Worm (Caenorhabditis elegans) whole organism, L4 larva: ENCODE results near the gene frpr-9.
A peak's percentile ranks its signal among the peaks of the same experiment; 100 is the strongest.

Source experiments
- F10B5.3 ChIP-seq: sonication (generic microtip); optimal IDR thresholded peaks from 2 replicates; lab custom pipeline; 2016; ENCODE audit warnings: mild to moderate bottlenecking, missing genetic modification characterization, missing compliant biosample characterization
- F44E2.7 ChIP-seq: fragments of 200-800 bp; sonication (Bioruptor generic); IDR thresholded peaks from 2 replicates; pipeline ENCODE4 v2.1.2; 2022; ENCODE audit warnings: missing genetic modification characterization, missing compliant biosample characterization
- R02D3.7 ChIP-seq: fragments of 150-350 bp; sonication (generic microtip); optimal IDR thresholded peaks from 3 replicates; lab custom pipeline; 2014; ENCODE audit warnings: missing biosample characterization, missing genetic modification characterization
- Y48G9A.11 ChIP-seq: fragments of 200-800 bp; sonication (Bioruptor generic); IDR thresholded peaks from 2 replicates; pipeline ENCODE4 v1.3.6; 2022; ENCODE audit warnings: missing genetic modification reagents, missing genetic modification characterization, missing compliant biosample characterization
- Y75B8A.6 ChIP-seq: fragments of 200-800 bp; sonication (Bioruptor generic); IDR thresholded peaks from 2 replicates; pipeline ENCODE4 v1.3.6; 2022; ENCODE audit warnings: missing genetic modification reagents, missing genetic modification characterization, missing compliant biosample characterization
- ZK546.5 ChIP-seq, 2 experiments: sonication (generic microtip); optimal IDR thresholded peaks; 2 replicates each; lab custom pipeline; 2017; ENCODE audit warnings: missing biosample characterization in 2 of 2, missing genetic modification characterization in 2 of 2
- aha-1 ChIP-seq: fragments of 150-350 bp; peaks from one replicate; lab custom pipeline; 2014; ENCODE audit warnings: missing biosample characterization, missing genetic modification characterization
- ama-1 ChIP-seq: fragments of 150-350 bp; optimal IDR thresholded peaks from 2 replicates; lab custom pipeline; 2014; ENCODE audit warnings: inconsistent platforms, mixed read lengths
- attf-4 ChIP-seq: sonication (generic microtip); optimal IDR thresholded peaks from 3 replicates; lab custom pipeline; 2017; ENCODE audit warnings: missing biosample characterization, missing genetic modification characterization
- ceh-82 ChIP-seq: sonication (generic microtip); optimal IDR thresholded peaks from 2 replicates; lab custom pipeline; 2017; ENCODE audit warnings: missing biosample characterization, missing genetic modification characterization
- ctbp-1 ChIP-seq: fragments of 200-800 bp; sonication (Bioruptor generic); IDR thresholded peaks from 2 replicates; pipeline ENCODE4 v1.3.6; 2022; ENCODE audit warnings: missing genetic modification reagents, missing genetic modification characterization, missing compliant biosample characterization
- daf-19 ChIP-seq: fragments of 200-800 bp; sonication (Bioruptor generic); conservative IDR thresholded peaks from 2 replicates; pipeline ENCODE4 v1.3.6; 2022; ENCODE audit warnings: missing genetic modification characterization, missing compliant biosample characterization
- dmd-9 ChIP-seq: fragments of 200-800 bp; sonication (Bioruptor generic); IDR thresholded peaks from 2 replicates; pipeline ENCODE4 v1.3.6; 2022; ENCODE audit warnings: missing genetic modification reagents, missing genetic modification characterization, missing compliant biosample characterization
- dpl-1 ChIP-seq: fragments of 150-350 bp; optimal IDR thresholded peaks from 2 replicates; lab custom pipeline; 2014; ENCODE audit warnings: missing biosample characterization, missing genetic modification reagents, missing genetic modification characterization
- duxl-1 ChIP-seq: sonication (generic microtip); optimal IDR thresholded peaks from 2 replicates; lab custom pipeline; 2016; ENCODE audit warnings: mild to moderate bottlenecking, missing genetic modification characterization, moderate library complexity, missing compliant biosample characterization; ENCODE audit not compliant: poor library complexity
- egl-27 ChIP-seq: sonication (generic microtip); optimal IDR thresholded peaks from 3 replicates; lab custom pipeline; 2017; ENCODE audit warnings: missing biosample characterization, missing genetic modification reagents, missing genetic modification characterization
- fkh-10 ChIP-seq: fragments of 150-350 bp; optimal IDR thresholded peaks from 2 replicates; lab custom pipeline; 2014; ENCODE audit warnings: missing biosample characterization, missing genetic modification reagents, missing genetic modification characterization
- fos-1 ChIP-seq: fragments of 150-350 bp; optimal IDR thresholded peaks from 2 replicates; lab custom pipeline; 2014; ENCODE audit warnings: missing biosample characterization, missing genetic modification characterization
- gei-8 ChIP-seq: fragments of 200-800 bp; sonication (Bioruptor generic); optimal IDR thresholded peaks from 2 replicates; lab custom pipeline; 2018; ENCODE audit warnings: mild to moderate bottlenecking, missing genetic modification characterization, missing compliant biosample characterization
- hif-1 ChIP-seq, 2 experiments: sonication (generic microtip); optimal IDR thresholded peaks; 2 replicates each; lab custom pipeline; 2016 to 2017; ENCODE audit warnings: missing compliant biosample characterization in 2 of 2, missing genetic modification characterization in 2 of 2, missing genetic modification reagents in 2 of 2, missing genotype in 2 of 2, mild to moderate bottlenecking in 1 of 2
- hlh-11 ChIP-seq: fragments of 200-800 bp; sonication (Bioruptor generic); optimal IDR thresholded peaks from 2 replicates; lab custom pipeline; 2018; ENCODE audit warnings: mild to moderate bottlenecking, missing genetic modification characterization, missing compliant biosample characterization
- lin-1 ChIP-seq: fragments of 200-800 bp; sonication (Bioruptor generic); IDR thresholded peaks from 2 replicates; pipeline ENCODE4 v1.3.6; 2022; ENCODE audit warnings: missing genetic modification reagents, missing genetic modification characterization, missing compliant biosample characterization
- lin-15B ChIP-seq: fragments of 150-350 bp; sonication (generic microtip); optimal IDR thresholded peaks from 3 replicates; lab custom pipeline; 2014; ENCODE audit warnings: missing biosample characterization, missing genetic modification characterization
- lin-29 ChIP-seq: fragments of 200-800 bp; sonication (Bioruptor generic); IDR thresholded peaks from 2 replicates; pipeline ENCODE4 v1.3.6; 2022; ENCODE audit warnings: missing genetic modification reagents, missing genetic modification characterization, missing compliant biosample characterization
- lin-39 ChIP-seq: fragments of 150-350 bp; optimal IDR thresholded peaks from 2 replicates; lab custom pipeline; 2014; ENCODE audit warnings: missing biosample characterization, missing genetic modification reagents, missing genetic modification characterization
- lir-3 ChIP-seq: sonication (generic microtip); optimal IDR thresholded peaks from 2 replicates; lab custom pipeline; 2016; ENCODE audit warnings: mild to moderate bottlenecking, missing genetic modification characterization, missing compliant biosample characterization
- mdt-29 ChIP-seq: fragments of 200-800 bp; sonication (Bioruptor generic); IDR thresholded peaks from 2 replicates; pipeline ENCODE4 v1.3.6; 2022; ENCODE audit warnings: missing genetic modification reagents, missing genetic modification characterization, missing compliant biosample characterization
- mep-1 ChIP-seq: fragments of 150-350 bp; sonication (generic microtip); optimal IDR thresholded peaks from 3 replicates; lab custom pipeline; 2014; ENCODE audit warnings: missing biosample characterization, missing genetic modification characterization
- mes-2 ChIP-seq: sonication (generic microtip); optimal IDR thresholded peaks from 2 replicates; lab custom pipeline; 2016; ENCODE audit warnings: missing genotype, mild to moderate bottlenecking, missing genetic modification characterization, missing compliant biosample characterization; ENCODE audit not compliant: poor library complexity, severe bottlenecking
- mxl-2 ChIP-seq: fragments of 200-800 bp; sonication (Bioruptor generic); conservative IDR thresholded peaks from 2 replicates; pipeline ENCODE4 v1.3.6; 2022; ENCODE audit warnings: missing genetic modification reagents, missing genetic modification characterization, missing compliant biosample characterization
- nhr-10 ChIP-seq: fragments of 150-350 bp; optimal IDR thresholded peaks from 2 replicates; lab custom pipeline; 2014; ENCODE audit warnings: missing biosample characterization, missing genetic modification characterization
- nhr-237 ChIP-seq: sonication (generic microtip); optimal IDR thresholded peaks from 2 replicates; lab custom pipeline; 2017; ENCODE audit warnings: missing biosample characterization, missing genetic modification characterization
- nhr-28 ChIP-seq: fragments of 150-350 bp; optimal IDR thresholded peaks from 2 replicates; lab custom pipeline; 2014; ENCODE audit warnings: missing biosample characterization, missing genetic modification characterization
- nhr-41 ChIP-seq: fragments of 200-800 bp; sonication (Bioruptor generic); IDR thresholded peaks from 2 replicates; pipeline ENCODE4 v1.3.6; 2022; ENCODE audit warnings: missing genetic modification reagents, missing genetic modification characterization, missing compliant biosample characterization
- nhr-42 ChIP-seq: fragments of 200-800 bp; sonication (Bioruptor generic); IDR thresholded peaks from 2 replicates; pipeline ENCODE4 v1.3.6; 2022; ENCODE audit warnings: missing genetic modification characterization, missing compliant biosample characterization
- nhr-6 ChIP-seq: fragments of 150-350 bp; optimal IDR thresholded peaks from 2 replicates; lab custom pipeline; 2014; ENCODE audit warnings: missing biosample characterization, missing genetic modification characterization
- nhr-76 ChIP-seq: fragments of 150-350 bp; optimal IDR thresholded peaks from 2 replicates; lab custom pipeline; 2014; ENCODE audit warnings: missing biosample characterization, missing genetic modification characterization
- nhr-77 ChIP-seq: fragments of 150-350 bp; optimal IDR thresholded peaks from 2 replicates; lab custom pipeline; 2014; ENCODE audit warnings: missing biosample characterization, missing genetic modification characterization
- rbr-2 ChIP-seq: sonication (generic microtip); optimal IDR thresholded peaks from 2 replicates; lab custom pipeline; 2016; ENCODE audit warnings: missing genotype, missing genetic modification characterization, missing compliant biosample characterization
- set-16 ChIP-seq: fragments of 200-800 bp; sonication (Bioruptor generic); IDR thresholded peaks from 2 replicates; pipeline ENCODE4 v1.3.6; 2022; ENCODE audit warnings: missing genetic modification reagents, missing genetic modification characterization, missing compliant biosample characterization
- snpc-4 ChIP-seq: fragments of 150-350 bp; optimal IDR thresholded peaks from 2 replicates; lab custom pipeline; 2014; ENCODE audit warnings: missing biosample characterization, missing genetic modification characterization
- tra-1 ChIP-seq: fragments of 200-800 bp; sonication (Bioruptor generic); IDR thresholded peaks from 2 replicates; pipeline ENCODE4 v1.3.6; 2022; ENCODE audit warnings: missing genetic modification reagents, missing genetic modification characterization, missing compliant biosample characterization
- unc-130 ChIP-seq: sonication (generic microtip); optimal IDR thresholded peaks from 2 replicates; lab custom pipeline; 2016; ENCODE audit warnings: missing genetic modification reagents, missing genetic modification characterization, missing compliant biosample characterization
- unc-62 ChIP-seq, 3 experiments: fragments of 150-350 bp in 1 of 3; sonication (generic microtip); optimal IDR thresholded peaks in 2 of 3; peaks in 1 of 3; 1 replicate in 1 of 3; 2 replicates in 2 of 3; lab custom pipeline; 2014 to 2017; ENCODE audit warnings: missing biosample characterization in 3 of 3, missing genetic modification characterization in 3 of 3, missing genetic modification reagents in 3 of 3, missing genotype in 1 of 3
- vab-7 ChIP-seq: fragments of 200-800 bp; sonication (Bioruptor generic); IDR thresholded peaks from 2 replicates; pipeline ENCODE4 v1.3.6; 2022; ENCODE audit warnings: missing genetic modification reagents, missing genetic modification characterization, missing compliant biosample characterization
- zfp-2 ChIP-seq: sonication (generic microtip); optimal IDR thresholded peaks from 2 replicates; lab custom pipeline; 2016; ENCODE audit warnings: mild to moderate bottlenecking, missing genetic modification characterization, missing compliant biosample characterization
- zfp-3 ChIP-seq: fragments of 200-800 bp; sonication (Bioruptor generic); conservative IDR thresholded peaks from 2 replicates; pipeline ENCODE4 v1.3.6; 2022; ENCODE audit warnings: missing genetic modification reagents, missing genetic modification characterization, missing compliant biosample characterization
- ztf-7 ChIP-seq: fragments of 150-350 bp; optimal IDR thresholded peaks from 2 replicates; lab custom pipeline; 2014; ENCODE audit warnings: missing biosample characterization, missing genetic modification characterization

Gene frpr-9

ce11 chrV:10947930-10948329 is 44.0 kb upstream of the frpr-9 start, which contains the start of gene F17C11.2:
Gene F17C11.2, plus strand, starts transcription at chrV:10948230.
- TF ChIP-seq lin-1 (GFP tag; lab: Robert Waterston, UW) (no peak), fos-1 (tag; lab: Kevin White, UChicago) (no peak), vab-7 (GFP tag; lab: Robert Waterston, UW) (no peak), aha-1 (peak; percentile 38), zfp-3 (GFP tag; lab: Robert Waterston, UW) (no peak), Y75B8A.6 (GFP tag; lab: Robert Waterston, UW) (no peak), mep-1 (tag; lab: Kevin White, UChicago) (no peak)

ce11 chrV:10949511-10949910 is 42.4 kb upstream of the frpr-9 start, which contains the start of gene col-153:
Gene col-153, plus strand, starts transcription at chrV:10949811.
- TF ChIP-seq unc-62 (GFP tag; optimal IDR thresholded peaks at IDR 0.05 in 1 of 2; lab: Kevin White, UChicago) (no peak), unc-62 (tag; optimal IDR thresholded peaks at IDR 0.05; lab: Kevin White, UChicago) (no peak), fkh-10 (GFP tag; lab: Kevin White, UChicago) (no peak), attf-4 (tag; lab: Kevin White, UChicago) (no peak), set-16 (GFP tag; lab: Robert Waterston, UW) (no peak), nhr-77 (tag; lab: Kevin White, UChicago) (no peak), ceh-82 (tag; lab: Kevin White, UChicago) (no peak), nhr-237 (tag; lab: Kevin White, UChicago) (no peak), nhr-28 (tag; lab: Kevin White, UChicago) (no peak), lin-29 (GFP tag; lab: Robert Waterston, UW) (no peak), dpl-1 (no peak), hlh-11 (tag; lab: Kevin White, UChicago) (no peak), nhr-76 (tag; lab: Kevin White, UChicago) (no peak), F44E2.7 (GFP tag; lab: Robert Waterston, UW) (no peak), lin-39 (tag; lab: Kevin White, UChicago) (no peak), duxl-1 (tag; lab: Kevin White, UChicago) (no peak)

DNA sequence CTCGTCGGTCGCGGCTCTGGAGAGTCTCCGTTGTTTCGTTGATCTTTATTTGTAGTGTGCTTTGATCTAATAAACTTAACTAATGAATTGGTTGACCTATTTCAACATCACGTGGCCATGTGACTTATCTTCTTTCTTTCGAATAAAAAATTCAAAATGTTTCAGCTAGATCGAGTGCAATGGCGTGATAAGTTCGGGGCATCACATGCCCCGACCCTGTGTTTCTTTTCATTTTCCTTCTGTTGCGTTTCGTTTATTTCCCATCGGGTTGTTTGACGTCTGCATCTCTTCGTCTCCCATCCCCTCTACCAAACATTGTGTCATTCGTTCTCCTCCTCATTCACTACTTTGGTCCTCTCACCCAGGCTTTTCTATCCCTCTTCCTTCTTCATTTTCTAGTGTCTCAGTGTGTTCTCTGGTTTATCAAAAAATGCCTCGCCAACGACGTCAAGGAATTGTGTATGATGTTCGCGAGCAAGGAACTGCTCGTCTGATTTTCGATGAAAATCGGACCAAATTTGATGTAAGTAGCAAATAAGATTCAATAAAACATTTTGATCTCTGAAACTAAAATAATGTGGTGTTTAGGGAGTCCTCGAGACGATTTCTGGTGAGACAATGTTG is 40.1 kb upstream of the frpr-9 start, which contains the start of gene F17C11.4:
Gene F17C11.4 (plus strand): TSS at position 206 of the 624 bp plus-strand sequence.
- TF ChIP-seq F44E2.7 (GFP tag; lab: Robert Waterston, UW) (no peak), mes-2 (no peak), ama-1 (lab: Kevin White, UChicago) (peak; percentile 82), nhr-10 (tag; lab: Kevin White, UChicago) (no peak), nhr-41 (no peak), egl-27 (tag; lab: Kevin White, UChicago) (no peak), daf-19 (GFP tag; lab: Robert Waterston, UW) (no peak), mxl-2 (peak; percentile 60; the same call in 1 of the 2 replicates), snpc-4 (no peak), lir-3 (no peak), nhr-42 (no peak), nhr-6 (tag; lab: Kevin White, UChicago) (peak; percentile 33), ctbp-1 (GFP tag; lab: Robert Waterston, UW) (peak; percentile 41), rbr-2 (tag; lab: Kevin White, UChicago) (peak; percentile 40), ztf-7 (tag; lab: Kevin White, UChicago) (no peak), zfp-2 (tag; lab: Kevin White, UChicago) (no peak), unc-130 (no peak), F10B5.3 (tag; lab: Kevin White, UChicago) (no peak), fkh-10 (GFP tag; lab: Kevin White, UChicago) (peak; percentile 69), gei-8 (GFP tag; lab: Kevin White, UChicago) (no peak), ZK546.5 (tag; optimal IDR thresholded peaks at IDR 0.05; lab: Kevin White, UChicago) (no peak), hif-1 (tag; optimal IDR thresholded peaks at IDR 0.05; lab: Kevin White, UChicago) (peak; percentile 41 to 74), lin-15B (tag; lab: Kevin White, UChicago) (no peak), R02D3.7 (tag; lab: Kevin White, UChicago) (no peak), lin-1 (GFP tag; lab: Robert Waterston, UW) (peak; percentile 44; the same call in 1 of the 2 replicates), mdt-29 (GFP tag; lab: Robert Waterston, UW) (peak; percentile 84), dmd-9 (GFP tag; lab: Robert Waterston, UW) (no peak), Y48G9A.11 (GFP tag; lab: Robert Waterston, UW) (no peak), tra-1 (GFP tag; lab: Robert Waterston, UW) (peak; percentile 65; the same call in 1 of the 2 replicates)
